Fruit fly (Drosophila melanogaster): ENCODE results near the gene Ir94b.

Ir94b gene

DNA sequence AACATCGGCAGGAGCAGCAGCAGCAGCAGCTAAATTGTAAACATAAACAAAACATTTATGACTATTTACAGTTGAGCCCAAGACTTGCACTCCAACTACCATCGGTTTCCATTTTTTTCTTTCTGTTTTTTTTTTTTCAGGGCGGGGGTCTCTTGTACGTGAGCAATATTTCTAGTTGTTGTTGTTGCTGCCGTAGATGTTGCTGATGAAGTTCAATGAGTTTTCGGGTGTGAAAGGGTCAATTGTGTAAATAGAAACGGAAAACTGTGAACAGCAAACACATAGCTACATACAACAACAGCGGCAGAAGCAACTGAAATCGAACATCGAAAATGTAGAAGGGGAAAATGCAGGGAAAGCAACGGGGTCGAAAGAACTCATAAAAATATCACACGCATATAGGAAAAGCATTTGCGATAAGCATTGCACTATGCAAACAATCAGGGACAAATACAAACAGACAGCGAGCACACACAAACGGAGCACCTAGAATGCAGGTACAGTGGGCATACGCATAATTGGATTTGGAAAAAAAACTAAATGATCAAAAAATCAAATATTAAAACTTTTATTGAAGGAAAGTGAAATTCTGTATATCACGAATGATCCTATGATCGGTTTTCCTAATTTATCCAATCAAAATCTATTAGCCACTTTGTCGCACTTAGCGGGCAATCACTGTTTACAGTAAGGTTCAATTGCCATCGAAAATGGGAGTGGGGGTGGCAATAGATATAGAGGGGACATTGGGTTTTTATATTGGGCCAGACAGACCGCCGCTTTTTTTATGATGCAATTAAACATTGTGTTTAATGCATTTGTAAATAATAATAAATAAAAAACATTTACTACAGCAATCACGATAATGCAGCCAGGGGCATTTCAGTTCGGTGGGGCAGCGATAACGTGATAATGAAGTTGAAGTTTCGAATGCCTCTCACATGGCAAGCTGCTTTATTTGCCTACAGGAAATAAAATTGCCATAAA, 28.7 kb upstream of the Ir94b start (continued):
- TF ChIP-seq Trl (optimal IDR thresholded peaks at IDR 0.05) (no peak), Trl (GFP tag; optimal IDR thresholded peaks at IDR 0.05) (peak; percentile 73), CG15479 (GFP tag; optimal IDR thresholded peaks at IDR 0.05) (peak; percentile 79), amos (GFP tag; IDR thresholded peaks at IDR 0.05; ENCODE audit: partially characterized antibody) (no peak), CG4730 (GFP tag; IDR thresholded peaks at IDR 0.05) (peak; percentile 80), CG11093 (GFP tag; IDR thresholded peaks at IDR 0.05) (peak; percentile 86), klu (GFP tag; IDR thresholded peaks at IDR 0.05) (peak; percentile 44; the same call in 1 of the 2 replicates), CG10431 (GFP tag; optimal IDR thresholded peaks at IDR 0.05) (peak; percentile 72), Hmr (GFP tag; optimal IDR thresholded peaks at IDR 0.05) (no peak), NC2β (GFP tag; optimal IDR thresholded peaks at IDR 0.05) (peak; percentile 57), CG9797 (GFP tag; optimal IDR thresholded peaks at IDR 0.05) (no peak), gt (GFP tag; IDR thresholded peaks at IDR 0.05) (peak; percentile 73), Nf-YC (tag; optimal IDR thresholded peaks at IDR 0.05) (peak; percentile 18), Vsx1 (GFP tag; optimal IDR thresholded peaks at IDR 0.05) (peak; percentile 59), pum (GFP tag; optimal IDR thresholded peaks at IDR 0.05) (peak; percentile 75), CG1647 (GFP tag; optimal IDR thresholded peaks at IDR 0.05) (peak; percentile 41), CG18262 (tag; optimal IDR thresholded peaks at IDR 0.05) (peak; percentile 95), CG7372 (GFP tag; IDR thresholded peaks at IDR 0.05) (peak; percentile 63), CG10654 (GFP tag; optimal IDR thresholded peaks at IDR 0.05) (peak; percentile 63), dysf (GFP tag; IDR thresholded peaks at IDR 0.05) (peak; percentile 78), CG34376 (GFP tag; optimal IDR thresholded peaks at IDR 0.05) (no peak), H15 (GFP tag; IDR thresholded peaks at IDR 0.05) (peak; percentile 85), CG2712 (tag; optimal IDR thresholded peaks at IDR 0.05) (peak; percentile 94), hkb (optimal IDR thresholded peaks at IDR 0.05) (no peak), hkb (GFP tag; IDR thresholded peaks at IDR 0.05) (peak; percentile 72), ssp (GFP tag; IDR thresholded peaks at IDR 0.05) (peak; percentile 81), tup (GFP tag; optimal IDR thresholded peaks at IDR 0.05) (peak; percentile 46), grau (tag; optimal IDR thresholded peaks at IDR 0.05) (peak; percentile 98), gce (GFP tag; IDR thresholded peaks at IDR 0.05) (peak; percentile 78; the same call in 1 of the 3 replicates), CG16863 (GFP tag; optimal IDR thresholded peaks at IDR 0.05) (peak; percentile 56), Camta (GFP tag; optimal IDR thresholded peaks at IDR 0.05) (peak; percentile 47), Lim3 (GFP tag; IDR thresholded peaks at IDR 0.05) (peak; percentile 33; the same call in 1 of the 2 replicates), nau (GFP tag; optimal IDR thresholded peaks at IDR 0.05) (peak; percentile 51), CG7786 (GFP tag; optimal IDR thresholded peaks at IDR 0.05) (peak; percentile 60), Atf6 (GFP tag; IDR thresholded peaks at IDR 0.05) (peak; percentile 45; the same call in 1 of the 2 replicates), CG18599 (GFP tag; optimal IDR thresholded peaks at IDR 0.05) (peak; percentile 52), lab (GFP tag; optimal IDR thresholded peaks at IDR 0.05) (peak; percentile 56), CG30403 (GFP tag; optimal IDR thresholded peaks at IDR 0.05) (peak; percentile 67), CG17359 (tag; optimal IDR thresholded peaks at IDR 0.05) (peak; percentile 75), Optix (GFP tag; IDR thresholded peaks at IDR 0.05) (peak; percentile 73; the same call in 2 of the 3 replicates), CG4404 (GFP tag; IDR thresholded peaks at IDR 0.05) (peak; percentile 91), sc (optimal IDR thresholded peaks at IDR 0.05) (no peak), sc (GFP tag; optimal IDR thresholded peaks at IDR 0.05) (peak; percentile 80), H2.0 (GFP tag; IDR thresholded peaks at IDR 0.05) (peak; percentile 82), pb (GFP tag; optimal IDR thresholded peaks at IDR 0.05) (peak; percentile 28), crol (GFP tag; IDR thresholded peaks at IDR 0.05) (no peak), mam (GFP tag; optimal IDR thresholded peaks at IDR 0.05) (peak; percentile 53), dmrt99B (tag; optimal IDR thresholded peaks at IDR 0.05) (peak; percentile 91), CG1233 (GFP tag; optimal IDR thresholded peaks at IDR 0.05) (peak; percentile 57), CG31441 (GFP tag; IDR thresholded peaks at IDR 0.05) (peak; percentile 91)

Data from whole organism, embryonic.